Fruit fly (Drosophila melanogaster): ENCODE measurements around the gene ND-ACP.

Gene ND-ACP

DNA sequence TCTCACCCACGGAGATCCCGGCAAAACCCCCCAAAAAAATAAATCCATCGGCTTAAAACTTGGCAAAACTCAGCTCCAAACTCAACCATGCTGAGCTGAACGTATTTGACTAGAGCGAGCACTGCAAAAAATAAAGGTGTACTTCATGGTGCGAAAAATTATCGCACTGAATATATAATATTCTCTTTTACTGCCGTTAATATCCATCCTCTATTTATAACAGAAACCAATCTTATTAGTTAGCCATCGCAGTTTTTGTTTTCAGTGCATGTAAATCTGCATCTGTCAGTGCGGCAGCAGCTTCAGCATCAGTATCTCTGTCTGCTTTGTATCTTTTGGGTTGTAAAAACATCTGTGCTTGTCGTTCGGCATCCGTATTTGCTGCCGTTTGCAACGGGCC, 41.2 kb downstream of the ND-ACP start (continued):
- TF ChIP-seq CG10631 (GFP tag; optimal IDR thresholded peaks at IDR 0.05) (peak; percentile 39), Blimp-1 (GFP tag; optimal IDR thresholded peaks at IDR 0.05) (no peak), CG8632 (GFP tag; optimal IDR thresholded peaks at IDR 0.05) (peak; percentile 0), Ets96B (tag; optimal IDR thresholded peaks at IDR 0.05) (peak; percentile 35), Sox102F (GFP tag; optimal IDR thresholded peaks at IDR 0.05) (peak; percentile 13), acj6 (GFP tag; optimal IDR thresholded peaks at IDR 0.05) (peak; percentile 53), CG10669 (GFP tag; optimal IDR thresholded peaks at IDR 0.05) (peak; percentile 17), CG1621 (tag; optimal IDR thresholded peaks at IDR 0.05) (peak; percentile 8), fd59A (GFP tag; optimal IDR thresholded peaks at IDR 0.05) (peak; percentile 4), ss (GFP tag; optimal IDR thresholded peaks at IDR 0.05) (no peak), CG31627 (GFP tag; optimal IDR thresholded peaks at IDR 0.05) (peak; percentile 36)

- TF ChIP-seq CG6854 (GFP tag; optimal IDR thresholded peaks at IDR 0.05) (no peak), Hr38 (GFP tag; optimal IDR thresholded peaks at IDR 0.05) (no peak), CG6163 (GFP tag; IDR thresholded peaks at IDR 0.05) (peak; percentile 82), eg (GFP tag; IDR thresholded peaks at IDR 0.05) (peak; percentile 75), CG8319 (GFP tag; optimal IDR thresholded peaks at IDR 0.05) (no peak), Eip93F (GFP tag; optimal IDR thresholded peaks at IDR 0.05) (no peak), ss (GFP tag; optimal IDR thresholded peaks at IDR 0.05) (no peak), salr (GFP tag; optimal IDR thresholded peaks at IDR 0.05) (peak in 1 of 2 experiments; percentile 57), topi (GFP tag; optimal IDR thresholded peaks at IDR 0.05) (peak; percentile 37), CG8119 (GFP tag; IDR thresholded peaks at IDR 0.05) (peak; percentile 75), Eip75B (GFP tag; optimal IDR thresholded peaks at IDR 0.05) (peak; percentile 45), CG1621 (tag; optimal IDR thresholded peaks at IDR 0.05) (peak; percentile 10), CG8632 (GFP tag; optimal IDR thresholded peaks at IDR 0.05) (peak; percentile 68), Smox (GFP tag; optimal IDR thresholded peaks at IDR 0.05) (peak; percentile 73), Ets21C (GFP tag; optimal IDR thresholded peaks at IDR 0.05) (peak; percentile 25), CG16779 (tag; optimal IDR thresholded peaks at IDR 0.05) (no peak), Blimp-1 (GFP tag; optimal IDR thresholded peaks at IDR 0.05) (no peak), CG4318 (GFP tag; optimal IDR thresholded peaks at IDR 0.05) (peak; percentile 42), net (GFP tag; optimal IDR thresholded peaks at IDR 0.05) (peak; percentile 66), Sox102F (GFP tag; optimal IDR thresholded peaks at IDR 0.05) (peak; percentile 69), spab (GFP tag; optimal IDR thresholded peaks at IDR 0.05) (no peak), CG3032 (tag; optimal IDR thresholded peaks at IDR 0.05) (peak; percentile 28), CG34406 (GFP tag; optimal IDR thresholded peaks at IDR 0.05) (peak; percentile 78), fd85E (GFP tag; optimal IDR thresholded peaks at IDR 0.05) (no peak), CG32006 (GFP tag; optimal IDR thresholded peaks at IDR 0.05) (peak; percentile 79), CG10669 (GFP tag; optimal IDR thresholded peaks at IDR 0.05) (no peak), CG6276 (GFP tag; optimal IDR thresholded peaks at IDR 0.05) (peak; percentile 31), CG6808 (GFP tag; optimal IDR thresholded peaks at IDR 0.05) (no peak), esn (GFP tag; optimal IDR thresholded peaks at IDR 0.05) (peak; percentile 73), Sox15 (GFP tag; optimal IDR thresholded peaks at IDR 0.05) (peak; percentile 39), dac (GFP tag; optimal IDR thresholded peaks at IDR 0.05) (peak; percentile 52), CG7368 (GFP tag; optimal IDR thresholded peaks at IDR 0.05) (no peak), CG3919 (GFP tag; optimal IDR thresholded peaks at IDR 0.05) (peak; percentile 46), svp (GFP tag) (peak; percentile 80), Ets96B (tag; optimal IDR thresholded peaks at IDR 0.05) (peak; percentile 10), CG31627 (GFP tag; optimal IDR thresholded peaks at IDR 0.05) (peak; percentile 74), CG9139 (GFP tag; optimal IDR thresholded peaks at IDR 0.05) (no peak), Met (GFP tag; optimal IDR thresholded peaks at IDR 0.05) (peak; percentile 76), fd59A (GFP tag; optimal IDR thresholded peaks at IDR 0.05) (peak; percentile 12), CG6792 (GFP tag; optimal IDR thresholded peaks at IDR 0.05) (peak; percentile 56), fkh (GFP tag; optimal IDR thresholded peaks at IDR 0.05) (no peak), Eip78C (GFP tag) (peak; percentile 90), Sox14 (GFP tag; optimal IDR thresholded peaks at IDR 0.05) (peak; percentile 73), dsx (GFP tag; optimal IDR thresholded peaks at IDR 0.05; ENCODE audit: poor library complexity, severe bottlenecking) (no peak), CG15336 (GFP tag; IDR thresholded peaks at IDR 0.05) (peak; percentile 80)
Observed at dm6 chr3L:1374438-1375133, 44.8 kb downstream of the ND-ACP start.

Measured in whole organism, prepupa.